Fruit fly (Drosophila melanogaster) whole organism, adult: ENCODE measurements around the gene Mur2B.

Experiments used
- CG11617 ChIP-seq: fragments of 200-800 bp; sonication (Bioruptor generic); optimal IDR thresholded peaks from 2 replicates; lab custom pipeline; 2017; ENCODE audit warnings: mild to moderate bottlenecking, missing biosample characterization, missing genetic modification reagents, missing genetic modification characterization
- CG12768 ChIP-seq: fragments of 200-800 bp; sonication (Bioruptor generic); optimal IDR thresholded peaks from 2 replicates; lab custom pipeline; 2017; ENCODE audit warnings: missing biosample characterization, missing genetic modification characterization, mild to moderate bottlenecking, moderate library complexity, missing genetic modification reagents
- CG14711 ChIP-seq: fragments of 200-800 bp; sonication (Bioruptor generic); optimal IDR thresholded peaks from 2 replicates; lab custom pipeline; 2018; ENCODE audit warnings: missing biosample characterization, mild to moderate bottlenecking, missing genetic modification characterization, moderate library complexity
- CG1620 ChIP-seq: fragments of 200-800 bp; sonication (Bioruptor generic); optimal IDR thresholded peaks from 2 replicates; lab custom pipeline; 2016; ENCODE audit warnings: missing biosample characterization, missing genetic modification characterization
- CG33017 ChIP-seq: fragments of 200-800 bp; sonication (Bioruptor generic); optimal IDR thresholded peaks from 2 replicates; lab custom pipeline; 2018; ENCODE audit warnings: missing biosample characterization, mild to moderate bottlenecking, missing genetic modification characterization, moderate library complexity
- CG5204 ChIP-seq: fragments of 200-800 bp; sonication (Bioruptor generic); optimal IDR thresholded peaks from 2 replicates; lab custom pipeline; 2016; ENCODE audit warnings: missing biosample characterization, missing genetic modification characterization
- CG7045 ChIP-seq: fragments of 200-800 bp; sonication (Bioruptor generic); optimal IDR thresholded peaks from 2 replicates; lab custom pipeline; 2017; ENCODE audit warnings: missing biosample characterization, mild to moderate bottlenecking, missing genetic modification characterization
- CG7101 ChIP-seq: fragments of 200-800 bp; sonication (Bioruptor generic); optimal IDR thresholded peaks from 2 replicates; lab custom pipeline; 2018; ENCODE audit warnings: missing biosample characterization, mild to moderate bottlenecking, missing genetic modification characterization, moderate library complexity
- Clk ChIP-seq: fragments of 200-800 bp; sonication (Bioruptor generic); optimal IDR thresholded peaks from 2 replicates; lab custom pipeline; 2017; ENCODE audit warnings: missing biosample characterization, missing genetic modification characterization
- Crg-1 ChIP-seq: fragments of 200-800 bp; sonication (Bioruptor generic); optimal IDR thresholded peaks from 2 replicates; lab custom pipeline; 2016; ENCODE audit warnings: missing biosample characterization, missing genetic modification characterization
- Hr96 ChIP-seq: fragments of 200-800 bp; sonication (Bioruptor generic); optimal IDR thresholded peaks from 2 replicates; lab custom pipeline; 2016; ENCODE audit warnings: missing biosample characterization, missing genetic modification characterization
- Mnt ChIP-seq: fragments of 200-800 bp; sonication (Bioruptor generic); optimal IDR thresholded peaks from 2 replicates; lab custom pipeline; 2016; ENCODE audit warnings: missing biosample characterization, mild to moderate bottlenecking, missing genetic modification characterization
- bab1 ChIP-seq: fragments of 200-800 bp; sonication (Bioruptor generic); optimal IDR thresholded peaks from 3 replicates; lab custom pipeline; 2019; ENCODE audit warnings: missing biosample characterization, mild to moderate bottlenecking, missing genetic modification characterization, moderate library complexity
- cic ChIP-seq: fragments of 200-800 bp; sonication (Bioruptor generic); optimal IDR thresholded peaks from 2 replicates; lab custom pipeline; 2017; ENCODE audit warnings: missing biosample characterization, mild to moderate bottlenecking, missing genetic modification characterization, moderate library complexity
- cnc ChIP-seq, 2 experiments: fragments of >200 bp; optimal IDR thresholded peaks; 2 replicates each; lab custom pipeline; 2017
- kay ChIP-seq: fragments of 200-800 bp; sonication (Bioruptor generic); peaks from one replicate; lab custom pipeline; 2016; ENCODE audit warnings: missing biosample characterization, missing genetic modification characterization, borderline replicate concordance
- ovo ChIP-seq: fragments of 200-800 bp; sonication (Bioruptor generic); optimal IDR thresholded peaks from 2 replicates; lab custom pipeline; 2016; ENCODE audit warnings: missing biosample characterization, missing genetic modification characterization
- pad ChIP-seq: fragments of 200-800 bp; sonication (Bioruptor generic); optimal IDR thresholded peaks from 3 replicates; lab custom pipeline; 2017; ENCODE audit warnings: missing biosample characterization, missing genetic modification characterization, mild to moderate bottlenecking, moderate library complexity, missing genetic modification reagents
- tj ChIP-seq: fragments of 200-800 bp; sonication (Bioruptor generic); optimal IDR thresholded peaks from 3 replicates; lab custom pipeline; 2017; ENCODE audit warnings: missing biosample characterization, mild to moderate bottlenecking, missing genetic modification characterization, moderate library complexity
- toe ChIP-seq: fragments of 200-800 bp; sonication (Bioruptor generic); optimal IDR thresholded peaks from 2 replicates; lab custom pipeline; 2016; ENCODE audit warnings: missing biosample characterization, missing genetic modification characterization

Gene Mur2B

DNA sequence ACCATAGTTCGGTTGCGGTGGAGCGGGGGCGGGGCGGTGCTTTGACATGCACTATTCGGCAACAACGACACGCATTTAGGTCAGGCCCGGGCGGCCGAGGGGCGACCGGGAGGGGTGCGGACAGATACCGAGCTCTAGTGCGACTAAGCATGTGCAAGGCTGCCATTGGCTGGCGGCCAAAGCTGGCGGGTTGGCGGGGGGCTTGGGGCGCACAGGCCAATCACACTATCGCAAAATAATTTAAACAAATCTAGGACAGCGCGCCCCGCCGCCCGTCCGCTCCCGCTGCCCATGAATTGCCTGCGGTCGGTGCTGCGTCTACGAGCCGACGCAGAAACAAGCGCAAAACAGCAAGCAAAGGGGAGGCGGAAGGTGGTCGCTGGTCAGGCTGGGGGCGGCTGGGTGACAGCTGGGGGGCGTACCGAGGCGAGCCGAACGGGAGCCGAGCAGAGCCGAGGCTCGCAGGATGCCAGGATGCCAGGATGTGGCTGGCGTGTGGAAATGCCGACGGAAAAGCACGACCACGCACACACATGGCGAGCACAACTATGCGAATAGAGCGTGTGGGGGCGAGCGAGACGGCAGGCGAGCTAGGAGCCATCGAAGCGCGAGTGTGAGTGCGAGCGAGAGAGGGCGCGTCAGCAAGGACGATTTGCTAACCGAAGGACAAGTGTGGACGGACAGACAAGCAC lies 133.2 kb downstream of the Mur2B start:
- no peak for TF ChIP-seq CG33017 (tag; lab: Kevin White, UChicago)
- TF ChIP-seq CG12768 (GFP tag; lab: Kevin White, UChicago): no peak

DNA sequence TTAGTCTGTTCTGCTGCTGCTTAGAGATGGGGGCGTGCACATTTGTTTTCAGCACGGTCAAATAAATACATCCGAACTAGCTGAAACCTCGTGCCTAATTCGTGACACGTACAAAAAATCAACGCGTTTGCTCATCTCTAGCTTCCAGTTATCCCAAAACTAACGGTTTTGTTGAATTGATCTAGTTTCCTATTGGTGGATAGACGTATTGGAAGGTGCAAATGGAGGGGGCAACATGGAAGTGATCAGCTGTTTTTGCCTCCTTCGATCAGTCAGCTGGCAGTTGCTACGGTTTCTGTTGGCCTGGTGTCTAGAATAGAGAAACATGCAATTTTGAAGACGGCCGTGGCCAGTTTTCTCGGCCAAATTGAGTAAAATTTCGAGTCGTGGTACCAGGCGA lies 151.0 kb downstream of the Mur2B start:
- TF ChIP-seq pad: peak; percentile 99
- no peak for TF ChIP-seq CG12768 (GFP tag; lab: Kevin White, UChicago)
- TF ChIP-seq cnc (optimal IDR thresholded peaks at IDR 0.05; lab: Kevin White, UChicago): no peak
- TF ChIP-seq tj (GFP tag; lab: Kevin White, UChicago): no peak
- TF ChIP-seq CG7101 (tag; lab: Kevin White, UChicago): no peak
- TF ChIP-seq Mnt (GFP tag; lab: Kevin White, UChicago): no peak
- TF ChIP-seq CG1620 (GFP tag; lab: Kevin White, UChicago): peak; percentile 12
- peak; percentile 61 for TF ChIP-seq bab1 (GFP tag; lab: Kevin White, UChicago)
- no peak for TF ChIP-seq Crg-1
- no peak for TF ChIP-seq Clk (GFP tag; lab: Kevin White, UChicago)
- TF ChIP-seq ovo (GFP tag; lab: Kevin White, UChicago): peak; percentile 99
- no peak for TF ChIP-seq cic (GFP tag; lab: Kevin White, UChicago)
- TF ChIP-seq Hr96 (GFP tag; lab: Kevin White, UChicago): peak; percentile 11
- TF ChIP-seq CG11617 (GFP tag; lab: Kevin White, UChicago): peak; percentile 9
- no peak for TF ChIP-seq kay (GFP tag; lab: Kevin White, UChicago)
- TF ChIP-seq CG33017 (tag; lab: Kevin White, UChicago): no peak
- no peak for TF ChIP-seq CG5204 (GFP tag; lab: Kevin White, UChicago)
- TF ChIP-seq CG14711 (tag; lab: Kevin White, UChicago): no peak
- no peak for TF ChIP-seq toe
- no peak for TF ChIP-seq CG7045

DNA sequence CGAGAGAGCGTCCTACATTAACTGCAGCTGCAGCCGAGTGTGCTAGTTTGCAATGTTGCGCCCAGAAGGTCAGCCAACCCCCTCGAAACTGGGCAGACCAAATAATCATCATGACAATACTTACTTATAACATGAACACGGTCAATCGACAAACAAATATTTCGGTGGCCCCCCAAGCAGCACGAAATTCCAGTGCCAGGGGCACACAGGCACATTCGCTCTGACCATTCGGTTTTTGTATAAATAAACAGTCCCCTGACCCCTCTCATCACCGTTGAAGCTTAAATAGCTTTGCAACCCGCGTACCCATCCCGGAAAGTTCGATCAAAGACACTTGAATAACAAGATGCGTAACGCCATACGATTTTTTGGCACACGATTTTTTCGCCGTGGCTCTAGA lies 154.7 kb downstream of the Mur2B start:
- no peak for TF ChIP-seq toe
- no peak for TF ChIP-seq CG7101 (tag; lab: Kevin White, UChicago)
- no peak for TF ChIP-seq cnc (optimal IDR thresholded peaks at IDR 0.05; lab: Kevin White, UChicago)
- TF ChIP-seq CG7045: no peak
- no peak for TF ChIP-seq CG1620 (GFP tag; lab: Kevin White, UChicago)
- TF ChIP-seq CG12768 (GFP tag; lab: Kevin White, UChicago): no peak
- TF ChIP-seq pad: no peak
- no peak for TF ChIP-seq Hr96 (GFP tag; lab: Kevin White, UChicago)
- no peak for TF ChIP-seq CG11617 (GFP tag; lab: Kevin White, UChicago)
- TF ChIP-seq kay (GFP tag; lab: Kevin White, UChicago): no peak
- no peak for TF ChIP-seq bab1 (GFP tag; lab: Kevin White, UChicago)
- no peak for TF ChIP-seq Crg-1
- TF ChIP-seq cic (GFP tag; lab: Kevin White, UChicago): no peak

DNA sequence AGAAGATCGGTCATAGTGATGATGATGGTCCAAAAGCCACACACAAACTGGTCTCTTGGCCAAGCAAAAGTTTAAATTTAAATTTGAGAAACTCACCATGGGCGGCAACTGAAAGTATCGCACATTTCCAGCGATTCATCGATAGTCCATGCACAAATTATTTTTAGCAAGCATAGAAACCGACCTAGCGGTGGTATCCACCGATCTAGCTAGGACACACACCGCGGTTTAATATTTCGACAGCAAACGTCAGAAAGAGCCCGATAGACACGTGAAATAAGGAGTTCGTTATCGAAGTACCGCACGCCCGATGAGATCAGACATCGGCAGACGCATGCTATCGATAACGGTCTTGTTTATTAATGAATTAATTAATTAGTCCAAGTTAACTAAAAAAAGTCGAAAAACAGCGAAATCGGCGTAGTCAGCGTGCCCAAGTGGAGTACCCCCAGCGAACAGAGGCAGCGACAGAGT lies 155.8 kb downstream of the Mur2B start, which contains the start of gene CG14795:
Gene CG14795, minus strand, starts transcription at position 51 of the 474 bp plus-strand sequence.
- TF ChIP-seq CG7045 (no peak), CG11617 (GFP tag; lab: Kevin White, UChicago) (no peak), pad (peak; percentile 23), bab1 (GFP tag; lab: Kevin White, UChicago) (peak; percentile 83), CG14711 (tag; lab: Kevin White, UChicago) (peak; percentile 15), tj (GFP tag; lab: Kevin White, UChicago) (no peak), kay (GFP tag; lab: Kevin White, UChicago) (no peak), ovo (GFP tag; lab: Kevin White, UChicago) (peak; percentile 7), CG33017 (tag; lab: Kevin White, UChicago) (no peak), toe (no peak), CG12768 (GFP tag; lab: Kevin White, UChicago) (no peak), Hr96 (GFP tag; lab: Kevin White, UChicago) (no peak), cnc (optimal IDR thresholded peaks at IDR 0.05; lab: Kevin White, UChicago) (no peak), Mnt (GFP tag; lab: Kevin White, UChicago) (peak; percentile 82), CG1620 (GFP tag; lab: Kevin White, UChicago) (peak; percentile 0), Clk (GFP tag; lab: Kevin White, UChicago) (no peak), CG7101 (tag; lab: Kevin White, UChicago) (peak; percentile 44), Crg-1 (no peak), CG5204 (GFP tag; lab: Kevin White, UChicago) (no peak), cic (GFP tag; lab: Kevin White, UChicago) (peak; percentile 5)

DNA sequence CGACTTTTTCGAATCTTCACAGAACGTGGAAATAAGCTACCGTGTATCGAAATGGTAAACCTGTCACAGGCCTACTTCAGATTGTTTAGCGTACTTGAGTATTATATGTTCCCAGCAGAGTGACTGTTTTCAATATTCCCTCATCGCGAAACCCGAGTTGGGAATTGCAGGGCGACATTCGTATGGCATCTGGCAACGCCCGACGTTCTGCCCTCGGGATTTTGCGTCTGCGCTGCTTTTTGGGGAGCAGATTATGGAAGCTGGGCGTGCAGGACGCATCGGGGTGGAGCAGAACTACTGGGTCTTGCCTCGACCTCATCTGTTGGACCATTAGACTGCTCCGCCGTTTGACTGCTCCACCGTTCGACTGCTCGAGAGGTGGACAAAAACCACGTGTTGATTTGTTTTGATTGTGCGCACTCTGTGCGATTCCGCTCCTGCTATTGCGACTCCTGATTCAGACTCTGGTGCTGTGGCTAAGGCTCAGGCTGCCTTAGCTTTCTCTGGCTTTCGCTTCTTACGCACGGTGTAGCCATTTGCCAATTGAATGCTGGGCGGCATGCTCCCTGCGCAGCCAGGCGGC lies 160.3 kb downstream of the Mur2B start:
- TF ChIP-seq ovo (GFP tag; lab: Kevin White, UChicago) (no peak), Crg-1 (no peak), toe (no peak), cic (GFP tag; lab: Kevin White, UChicago) (no peak), bab1 (GFP tag; lab: Kevin White, UChicago) (no peak), pad (no peak), CG1620 (GFP tag; lab: Kevin White, UChicago) (no peak), cnc (optimal IDR thresholded peaks at IDR 0.05; lab: Kevin White, UChicago) (no peak), CG5204 (GFP tag; lab: Kevin White, UChicago) (peak; percentile 17), tj (GFP tag; lab: Kevin White, UChicago) (no peak), CG14711 (tag; lab: Kevin White, UChicago) (no peak), CG12768 (GFP tag; lab: Kevin White, UChicago) (no peak), CG33017 (tag; lab: Kevin White, UChicago) (no peak), kay (GFP tag; lab: Kevin White, UChicago) (no peak), CG7045 (peak; percentile 25), Hr96 (GFP tag; lab: Kevin White, UChicago) (peak; percentile 57), Mnt (GFP tag; lab: Kevin White, UChicago) (no peak), CG7101 (tag; lab: Kevin White, UChicago) (peak; percentile 7), Clk (GFP tag; lab: Kevin White, UChicago) (no peak), CG11617 (GFP tag; lab: Kevin White, UChicago) (no peak)
